Fruit fly (Drosophila melanogaster) Kc167 (cell line): ENCODE data around the gene CG5245.

Experiments
- h ChIP-seq: fragments of >200 bp; optimal IDR thresholded peaks from 3 replicates; lab custom pipeline; 2018; ENCODE audit warnings: missing external identifiers
- insv ChIP-seq: fragments of >200 bp; optimal IDR thresholded peaks from 3 replicates; lab custom pipeline; 2018; ENCODE audit warnings: missing external identifiers
- ttk ChIP-seq: sonication (Bioruptor generic); optimal IDR thresholded peaks from 2 replicates; lab custom pipeline; 2017; ENCODE audit warnings: missing external identifiers

DNA sequence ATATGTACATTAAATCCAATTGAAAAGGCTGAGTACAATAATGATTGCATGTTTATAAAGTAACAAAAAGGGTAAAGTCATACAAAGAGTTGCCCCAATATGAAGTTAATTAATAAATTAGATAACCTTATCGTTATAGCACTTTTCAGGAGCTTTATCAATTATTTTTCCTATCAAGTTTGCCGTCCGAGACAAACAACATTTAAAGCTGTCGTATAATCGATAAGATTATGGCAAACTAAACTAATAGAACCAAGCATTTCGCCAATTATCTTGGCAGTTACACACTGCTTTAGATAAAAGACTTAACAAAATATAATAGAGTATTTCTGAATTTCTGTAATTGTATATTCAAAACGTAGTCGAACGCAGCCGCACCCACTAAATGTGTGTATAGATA is 24.2 kb upstream of the CG5245 start:
- TF ChIP-seq insv (lab: Kevin White, UChicago) (no peak), h (lab: Kevin White, UChicago) (no peak), ttk (no peak)
